Fruit fly (Drosophila melanogaster) whole organism, prepupa: ENCODE measurements around the gene TBC1D5.
A peak's percentile ranks its signal among the peaks of the same experiment; 100 is the strongest.

ENCODE experiments used
- Blimp-1 ChIP-seq: fragments of 200-800 bp; sonication (Bioruptor generic); optimal IDR thresholded peaks from 3 replicates; lab custom pipeline; 2017; ENCODE audit warnings: missing biosample characterization, missing genetic modification characterization, mild to moderate bottlenecking, moderate library complexity, missing genetic modification reagents
- CG10631 ChIP-seq: fragments of 200-800 bp; sonication (Bioruptor generic); optimal IDR thresholded peaks from 2 replicates; lab custom pipeline; 2016; ENCODE audit warnings: missing biosample characterization, missing genetic modification characterization
- CG11294 ChIP-seq: fragments of 200-800 bp; sonication (Bioruptor generic); IDR thresholded peaks from 2 replicates; pipeline ENCODE4 v1.3.6; 2022; ENCODE audit warnings: missing biosample characterization, missing genetic modification characterization
- CG11902 ChIP-seq: fragments of 200-800 bp; sonication (Bioruptor generic); optimal IDR thresholded peaks from 3 replicates; lab custom pipeline; 2016; ENCODE audit warnings: missing biosample characterization, missing genetic modification characterization
- CG15336 ChIP-seq: fragments of 200-800 bp; sonication (Bioruptor generic); IDR thresholded peaks from 2 replicates; pipeline ENCODE4 v1.3.6; 2022; ENCODE audit warnings: missing biosample characterization, missing genetic modification characterization
- CG1621 ChIP-seq: fragments of 200-800 bp; sonication (Bioruptor generic); optimal IDR thresholded peaks from 3 replicates; lab custom pipeline; 2018; ENCODE audit warnings: missing biosample characterization, mild to moderate bottlenecking, missing genetic modification characterization
- CG16779 ChIP-seq: fragments of 200-800 bp; sonication (Bioruptor generic); optimal IDR thresholded peaks from 3 replicates; lab custom pipeline; 2017; ENCODE audit warnings: missing biosample characterization, mild to moderate bottlenecking, missing genetic modification characterization
- CG3032 ChIP-seq: fragments of 200-800 bp; optimal IDR thresholded peaks from 2 replicates; lab custom pipeline; 2019; ENCODE audit warnings: missing biosample characterization, mild to moderate bottlenecking, missing genetic modification characterization, moderate library complexity
- CG31627 ChIP-seq: fragments of 200-800 bp; sonication (Bioruptor generic); optimal IDR thresholded peaks from 3 replicates; lab custom pipeline; 2016; ENCODE audit warnings: missing biosample characterization, missing genetic modification characterization
- CG32006 ChIP-seq: fragments of 200-800 bp; sonication (Bioruptor generic); optimal IDR thresholded peaks from 3 replicates; lab custom pipeline; 2017; ENCODE audit warnings: missing biosample characterization, mild to moderate bottlenecking, missing genetic modification characterization
- CG34406 ChIP-seq: fragments of 200-800 bp; sonication (Bioruptor generic); optimal IDR thresholded peaks from 3 replicates; lab custom pipeline; 2016; ENCODE audit warnings: missing biosample characterization, missing genetic modification characterization
- CG4318 ChIP-seq: fragments of 200-800 bp; sonication (Bioruptor generic); optimal IDR thresholded peaks from 3 replicates; lab custom pipeline; 2017; ENCODE audit warnings: missing biosample characterization, mild to moderate bottlenecking, missing genetic modification characterization
- CG6276 ChIP-seq: fragments of 200-800 bp; sonication (Bioruptor generic); optimal IDR thresholded peaks from 2 replicates; lab custom pipeline; 2017; ENCODE audit warnings: missing biosample characterization, mild to moderate bottlenecking, missing genetic modification characterization
- CG6808 ChIP-seq: fragments of 200-800 bp; sonication (Bioruptor generic); optimal IDR thresholded peaks from 3 replicates; lab custom pipeline; 2017; ENCODE audit warnings: missing biosample characterization, missing genetic modification characterization, mild to moderate bottlenecking, moderate library complexity, missing genetic modification reagents
- CG7368 ChIP-seq: fragments of 200-800 bp; sonication (Bioruptor generic); optimal IDR thresholded peaks from 3 replicates; lab custom pipeline; 2016; ENCODE audit warnings: missing biosample characterization, missing genetic modification characterization
- CG8119 ChIP-seq: fragments of 200-800 bp; sonication (Bioruptor generic); IDR thresholded peaks from 3 replicates; pipeline ENCODE4 v1.3.6; 2022; ENCODE audit warnings: missing biosample characterization, missing genetic modification characterization
- CG8319 ChIP-seq: fragments of 200-800 bp; sonication (Bioruptor generic); optimal IDR thresholded peaks from 3 replicates; lab custom pipeline; 2016; ENCODE audit warnings: missing biosample characterization, missing genetic modification characterization
- Eip75B ChIP-seq: fragments of 200-800 bp; sonication (Bioruptor generic); optimal IDR thresholded peaks from 3 replicates; lab custom pipeline; 2016; ENCODE audit warnings: missing biosample characterization, missing genetic modification characterization
- Eip78C ChIP-seq: fragments of 200-800 bp; sonication (Bioruptor generic); peaks from one replicate; lab custom pipeline; 2016; ENCODE audit warnings: missing biosample characterization, missing genetic modification characterization
- Eip93F ChIP-seq: fragments of 200-800 bp; sonication (Bioruptor generic); optimal IDR thresholded peaks from 2 replicates; lab custom pipeline; 2016; ENCODE audit warnings: missing biosample characterization, mild to moderate bottlenecking, missing genetic modification characterization
- Ets21C ChIP-seq: fragments of 200-800 bp; sonication (Bioruptor generic); optimal IDR thresholded peaks from 3 replicates; lab custom pipeline; 2016; ENCODE audit warnings: missing biosample characterization, missing genetic modification characterization
- Ets96B ChIP-seq: fragments of 200-800 bp; optimal IDR thresholded peaks from 2 replicates; lab custom pipeline; 2019; ENCODE audit warnings: missing biosample characterization, mild to moderate bottlenecking, missing genetic modification characterization, moderate library complexity
- Gug ChIP-seq: fragments of 200-800 bp; sonication (Bioruptor generic); IDR thresholded peaks from 2 replicates; pipeline ENCODE4 v1.3.6; 2022; ENCODE audit warnings: missing biosample characterization, missing genetic modification characterization
- Hr38 ChIP-seq: sonication (Bioruptor generic); optimal IDR thresholded peaks from 2 replicates; lab custom pipeline; 2016; ENCODE audit warnings: missing biosample characterization, missing genetic modification characterization
- Hr39 ChIP-seq: fragments of 200-800 bp; sonication (Bioruptor generic); optimal IDR thresholded peaks from 2 replicates; lab custom pipeline; 2016; ENCODE audit warnings: missing biosample characterization, missing genetic modification characterization
- Hr4 ChIP-seq: fragments of 200-800 bp; sonication (Bioruptor generic); optimal IDR thresholded peaks from 3 replicates; lab custom pipeline; 2016; ENCODE audit warnings: missing biosample characterization, missing genetic modification characterization
- Lpt ChIP-seq: fragments of 200-800 bp; sonication (Bioruptor generic); optimal IDR thresholded peaks from 3 replicates; lab custom pipeline; 2016; ENCODE audit warnings: missing biosample characterization, missing genetic modification characterization
- Met ChIP-seq: fragments of 200-800 bp; sonication (Bioruptor generic); optimal IDR thresholded peaks from 3 replicates; lab custom pipeline; 2016; ENCODE audit warnings: missing biosample characterization, missing genetic modification characterization
- OdsH ChIP-seq: fragments of 200-800 bp; sonication (Bioruptor generic); optimal IDR thresholded peaks from 3 replicates; lab custom pipeline; 2016; ENCODE audit warnings: missing biosample characterization, missing genetic modification characterization
- Smox ChIP-seq: fragments of 200-800 bp; sonication (Bioruptor generic); optimal IDR thresholded peaks from 3 replicates; lab custom pipeline; 2016; ENCODE audit warnings: missing biosample characterization, missing genetic modification characterization
- Sox14 ChIP-seq: fragments of 200-800 bp; sonication (Bioruptor generic); optimal IDR thresholded peaks from 3 replicates; lab custom pipeline; 2016; ENCODE audit warnings: missing biosample characterization, missing genetic modification characterization
- Sox15 ChIP-seq: fragments of 200-800 bp; sonication (Bioruptor generic); optimal IDR thresholded peaks from 3 replicates; lab custom pipeline; 2016; ENCODE audit warnings: missing biosample characterization, missing genetic modification characterization
- achi ChIP-seq: fragments of 200-800 bp; sonication (Bioruptor generic); optimal IDR thresholded peaks from 3 replicates; lab custom pipeline; 2016; ENCODE audit warnings: missing biosample characterization, missing genetic modification characterization
- cyc ChIP-seq: fragments of 200-800 bp; sonication (Bioruptor generic); optimal IDR thresholded peaks from 3 replicates; lab custom pipeline; 2016; ENCODE audit warnings: missing biosample characterization, missing genetic modification characterization
- dac ChIP-seq: fragments of 200-800 bp; sonication (Bioruptor generic); optimal IDR thresholded peaks from 2 replicates; lab custom pipeline; 2017; ENCODE audit warnings: missing biosample characterization, mild to moderate bottlenecking, missing genetic modification characterization
- eg ChIP-seq: fragments of 200-800 bp; sonication (Bioruptor generic); IDR thresholded peaks from 3 replicates; pipeline ENCODE4 v1.3.6; 2022; ENCODE audit warnings: missing biosample characterization, missing genetic modification characterization
- esn ChIP-seq: fragments of 200-800 bp; sonication (Bioruptor generic); optimal IDR thresholded peaks from 2 replicates; lab custom pipeline; 2016; ENCODE audit warnings: missing biosample characterization, mild to moderate bottlenecking, missing genetic modification characterization, moderate library complexity
- fd85E ChIP-seq: fragments of 200-800 bp; sonication (Bioruptor generic); optimal IDR thresholded peaks from 3 replicates; lab custom pipeline; 2016; ENCODE audit warnings: missing biosample characterization, missing genetic modification characterization
- fkh ChIP-seq: fragments of 200-800 bp; sonication (Bioruptor generic); optimal IDR thresholded peaks from 3 replicates; lab custom pipeline; 2017; ENCODE audit warnings: missing biosample characterization, mild to moderate bottlenecking, missing genetic modification characterization, moderate library complexity
- lz ChIP-seq: fragments of 200-800 bp; sonication (Bioruptor generic); optimal IDR thresholded peaks from 3 replicates; lab custom pipeline; 2016; ENCODE audit warnings: missing biosample characterization, missing genetic modification characterization
- net ChIP-seq: fragments of 200-800 bp; sonication (Bioruptor generic); optimal IDR thresholded peaks from 3 replicates; lab custom pipeline; 2016; ENCODE audit warnings: missing biosample characterization, missing genetic modification characterization
- pdm3 ChIP-seq: fragments of 200-800 bp; sonication (Bioruptor generic); optimal IDR thresholded peaks from 3 replicates; lab custom pipeline; 2016; ENCODE audit warnings: missing biosample characterization, missing genetic modification characterization
- salr ChIP-seq, 2 experiments: fragments of 200-800 bp; sonication (Bioruptor generic); optimal IDR thresholded peaks; 3 replicates each; lab custom pipeline; 2016 to 2018; ENCODE audit warnings: missing biosample characterization in 2 of 2, missing genetic modification characterization in 2 of 2, mild to moderate bottlenecking in 1 of 2
- spab ChIP-seq: fragments of 200-800 bp; sonication (Bioruptor generic); optimal IDR thresholded peaks from 2 replicates; lab custom pipeline; 2017; ENCODE audit warnings: missing biosample characterization, mild to moderate bottlenecking, missing genetic modification characterization, missing genetic modification reagents
- ss ChIP-seq, 2 experiments: fragments of 200-800 bp; sonication (Bioruptor generic); optimal IDR thresholded peaks; 2 replicates in 1 of 2; 3 replicates in 1 of 2; lab custom pipeline; 2017 to 2018; ENCODE audit warnings: mild to moderate bottlenecking in 2 of 2, missing biosample characterization in 2 of 2, missing genetic modification characterization in 2 of 2, moderate library complexity in 1 of 2
- svp ChIP-seq: fragments of 200-800 bp; sonication (Bioruptor generic); peaks from one replicate; lab custom pipeline; 2016; ENCODE audit warnings: missing biosample characterization, missing genetic modification characterization
- topi ChIP-seq: fragments of 200-800 bp; sonication (Bioruptor generic); optimal IDR thresholded peaks from 3 replicates; lab custom pipeline; 2016; ENCODE audit warnings: missing biosample characterization, missing genetic modification characterization
- vri ChIP-seq: fragments of 200-800 bp; sonication (Bioruptor generic); optimal IDR thresholded peaks from 3 replicates; lab custom pipeline; 2016; ENCODE audit warnings: missing biosample characterization, mild to moderate bottlenecking, missing genetic modification characterization

Gene TBC1D5

DNA sequence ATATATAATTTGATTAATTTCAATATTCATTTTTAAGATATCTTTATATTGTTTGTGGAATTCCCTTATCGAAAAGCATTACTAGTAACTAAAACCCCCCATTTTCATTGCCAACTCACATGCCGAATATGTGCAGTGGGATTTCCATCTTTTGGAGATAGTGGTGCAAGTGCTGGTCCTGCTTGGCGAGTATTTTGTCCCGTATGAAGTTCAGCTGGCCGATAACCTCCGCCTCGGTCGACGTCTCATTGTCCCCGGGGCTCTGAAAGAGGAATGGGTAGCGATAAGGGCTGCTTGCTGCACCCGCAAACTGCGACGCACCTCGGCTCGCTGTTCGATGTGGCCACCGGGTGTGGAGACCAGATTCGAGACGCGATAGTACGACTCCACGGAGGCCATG is 1.2 kb downstream of the TBC1D5 start:
- TF ChIP-seq Hr39 (GFP tag; lab: Kevin White, UChicago) (no peak), CG32006 (GFP tag; lab: Kevin White, UChicago) (no peak), achi (GFP tag; lab: Kevin White, UChicago) (no peak), lz (GFP tag; lab: Kevin White, UChicago) (no peak), fd85E (GFP tag; lab: Kevin White, UChicago) (no peak), CG6276 (GFP tag; lab: Kevin White, UChicago) (no peak), cyc (GFP tag; lab: Kevin White, UChicago) (no peak), CG1621 (tag; lab: Kevin White, UChicago) (no peak), Eip75B (no peak), Sox15 (GFP tag; lab: Kevin White, UChicago) (no peak), topi (GFP tag; lab: Kevin White, UChicago) (no peak), CG7368 (no peak), Gug (GFP tag; lab: Robert Waterston, UW) (no peak), Hr38 (GFP tag; lab: Kevin White, UChicago) (no peak), Hr4 (GFP tag; lab: Kevin White, UChicago) (no peak), Sox14 (peak; percentile 7), svp (peak; percentile 100), CG6808 (GFP tag; lab: Kevin White, UChicago) (no peak), Eip78C (GFP tag; lab: Kevin White, UChicago) (peak; percentile 1), CG31627 (GFP tag; lab: Kevin White, UChicago) (no peak)

DNA sequence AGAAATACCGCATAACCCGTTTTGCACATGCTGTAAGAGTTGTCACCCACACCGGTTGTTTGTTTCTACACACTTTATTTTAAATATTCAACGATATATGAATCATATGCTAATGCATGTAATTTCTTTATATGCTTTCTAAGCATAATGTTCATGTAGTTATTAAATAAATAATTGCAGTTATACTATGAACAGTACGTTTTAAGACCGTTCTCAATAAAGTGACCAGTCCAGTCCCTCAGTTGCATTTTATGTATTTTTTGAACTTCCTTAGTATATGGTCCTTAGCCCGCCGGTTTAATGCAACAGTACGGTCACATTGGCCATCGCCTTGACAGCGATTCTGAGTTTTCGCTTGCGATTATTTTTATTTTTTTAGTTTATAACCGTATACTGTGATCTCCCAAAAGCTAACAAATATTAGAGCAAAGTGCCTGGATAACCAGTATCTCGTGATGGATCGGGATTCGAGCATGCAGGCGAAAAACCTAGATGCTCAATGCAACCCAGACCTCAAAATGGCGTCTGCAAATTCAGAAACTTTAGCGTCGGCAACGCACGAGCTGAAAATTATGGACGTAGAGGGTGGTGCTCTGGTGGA is 7.7 kb downstream of the TBC1D5 start, which contains the start of gene Ravus:
Gene Ravus (minus strand): TSS at position 1 of the 601 bp plus-strand sequence.
- TF ChIP-seq Blimp-1 (GFP tag; lab: Kevin White, UChicago) (no peak), Ets21C (no peak), CG6276 (GFP tag; lab: Kevin White, UChicago) (no peak), achi (GFP tag; lab: Kevin White, UChicago) (peak; percentile 72), eg (peak; percentile 30; the same call in 1 of the 3 replicates), OdsH (GFP tag; lab: Kevin White, UChicago) (no peak), CG3032 (peak; percentile 63), CG10631 (GFP tag; lab: Kevin White, UChicago) (no peak), Hr38 (GFP tag; lab: Kevin White, UChicago) (no peak), Eip75B (no peak), CG34406 (GFP tag; lab: Kevin White, UChicago) (no peak), Met (GFP tag; lab: Kevin White, UChicago) (no peak), CG8319 (no peak), CG11294 (GFP tag; lab: Robert Waterston, UW) (no peak), spab (GFP tag; lab: Kevin White, UChicago) (no peak), net (no peak), pdm3 (GFP tag; lab: Kevin White, UChicago) (no peak), fd85E (GFP tag; lab: Kevin White, UChicago) (no peak), salr (GFP tag; optimal IDR thresholded peaks at IDR 0.05; lab: Kevin White, UChicago) (no peak), esn (GFP tag; lab: Kevin White, UChicago) (peak; percentile 61), Ets96B (tag; lab: Kevin White, UChicago) (peak; percentile 42), CG16779 (tag; lab: Kevin White, UChicago) (no peak), dac (GFP tag; lab: Kevin White, UChicago) (no peak), CG32006 (GFP tag; lab: Kevin White, UChicago) (no peak), Lpt (GFP tag; lab: Kevin White, UChicago) (no peak), CG15336 (GFP tag; lab: Robert Waterston, UW) (no peak), CG31627 (GFP tag; lab: Kevin White, UChicago) (peak; percentile 70), svp (peak; percentile 79), fkh (no peak), CG7368 (peak; percentile 20), vri (GFP tag; lab: Kevin White, UChicago) (no peak), cyc (GFP tag; lab: Kevin White, UChicago) (peak; percentile 52), Hr39 (GFP tag; lab: Kevin White, UChicago) (no peak), CG11902 (GFP tag; lab: Kevin White, UChicago) (no peak), Gug (GFP tag; lab: Robert Waterston, UW) (no peak), CG4318 (GFP tag; lab: Kevin White, UChicago) (no peak), Eip93F (no peak), Smox (GFP tag; lab: Kevin White, UChicago) (no peak), ss (GFP tag; optimal IDR thresholded peaks at IDR 0.05; lab: Kevin White, UChicago) (no peak), CG8119 (no peak), Sox15 (GFP tag; lab: Kevin White, UChicago) (peak; percentile 36)
